Fruit fly (Drosophila melanogaster): ENCODE data around the gene CG3176.

The CG3176 gene

dm6 chrX:523179-523851 is 41.7 kb downstream of the CG3176 start, which contains the start of gene elav (continued):
- TF ChIP-seq CG11456 (GFP tag; IDR thresholded peaks at IDR 0.05), result peak; percentile 98
- peak; percentile 99 for TF ChIP-seq CG4424 (GFP tag; optimal IDR thresholded peaks at IDR 0.05)
- TF ChIP-seq tap (tag; optimal IDR thresholded peaks at IDR 0.05), result peak; percentile 98
- TF ChIP-seq PHDP (tag; optimal IDR thresholded peaks at IDR 0.05), result peak; percentile 99
- TF ChIP-seq CG17612 (GFP tag; IDR thresholded peaks at IDR 0.05), result peak; percentile 95
- TF ChIP-seq mirr (GFP tag; optimal IDR thresholded peaks at IDR 0.05), result peak; percentile 98
- TF ChIP-seq CG15514 (GFP tag; optimal IDR thresholded peaks at IDR 0.05), result peak; percentile 94
- peak; percentile 99 for TF ChIP-seq tin (GFP tag; optimal IDR thresholded peaks at IDR 0.05)
- TF ChIP-seq ase (GFP tag; IDR thresholded peaks at IDR 0.05), result peak; percentile 95
- TF ChIP-seq CoRest (tag; optimal IDR thresholded peaks at IDR 0.05), result peak; percentile 99
- TF ChIP-seq en (GFP tag; optimal IDR thresholded peaks at IDR 0.05), result peak; percentile 88
- peak; percentile 97 for TF ChIP-seq Max (GFP tag; optimal IDR thresholded peaks at IDR 0.05)
- no peak for TF ChIP-seq mld (GFP tag; IDR thresholded peaks at IDR 0.05; ENCODE audit: partially characterized antibody)
- TF ChIP-seq CG5245 (GFP tag; optimal IDR thresholded peaks at IDR 0.05), result peak; percentile 96
- peak; percentile 97 for TF ChIP-seq D19A (tag; optimal IDR thresholded peaks at IDR 0.05)
- TF ChIP-seq al (GFP tag; IDR thresholded peaks at IDR 0.05), result peak; percentile 98
- no peak for TF ChIP-seq lov (optimal IDR thresholded peaks at IDR 0.05)
- TF ChIP-seq lov (GFP tag; IDR thresholded peaks at IDR 0.05), result peak; percentile 95
- TF ChIP-seq ATbp (GFP tag; optimal IDR thresholded peaks at IDR 0.05), result peak; percentile 98
- peak; percentile 100 for TF ChIP-seq CG10543 (GFP tag; optimal IDR thresholded peaks at IDR 0.05)
- peak; percentile 98 for TF ChIP-seq Hr3 (GFP tag; optimal IDR thresholded peaks at IDR 0.05)
- TF ChIP-seq YL-1 (GFP tag; optimal IDR thresholded peaks at IDR 0.05), result peak; percentile 97
- peak; percentile 97 for TF ChIP-seq gro (GFP tag; optimal IDR thresholded peaks at IDR 0.05)
- TF ChIP-seq chm (GFP tag; IDR thresholded peaks at IDR 0.05), result peak; percentile 97
- peak; percentile 98 for TF ChIP-seq E2f1 (GFP tag; IDR thresholded peaks at IDR 0.05)
- peak; percentile 82 for TF ChIP-seq Ets97D (GFP tag; optimal IDR thresholded peaks at IDR 0.05)
- TF ChIP-seq pzg (GFP tag; optimal IDR thresholded peaks at IDR 0.05), result peak; percentile 22
- peak; percentile 91 for TF ChIP-seq NC2α (GFP tag; optimal IDR thresholded peaks at IDR 0.05)
- no peak for TF ChIP-seq Sin3A (optimal IDR thresholded peaks at IDR 0.05)
- peak; percentile 98 for TF ChIP-seq ci (GFP tag; IDR thresholded peaks at IDR 0.05)
- peak; percentile 97 for TF ChIP-seq CG10267 (tag; optimal IDR thresholded peaks at IDR 0.05)
- peak; percentile 98 for TF ChIP-seq Mrtf (GFP tag; IDR thresholded peaks at IDR 0.05)
- peak; percentile 95 for TF ChIP-seq crc (GFP tag; optimal IDR thresholded peaks at IDR 0.05)
- peak; percentile 92 for TF ChIP-seq CG12236 (GFP tag; optimal IDR thresholded peaks at IDR 0.05)
- peak; percentile 97 for TF ChIP-seq bab2 (GFP tag; optimal IDR thresholded peaks at IDR 0.05)
- peak; percentile 99 for TF ChIP-seq CG3281 (GFP tag; optimal IDR thresholded peaks at IDR 0.05)
- peak; percentile 95 for TF ChIP-seq CG4854 (GFP tag; optimal IDR thresholded peaks at IDR 0.05)
- TF ChIP-seq CG15011 (GFP tag; optimal IDR thresholded peaks at IDR 0.05), result peak; percentile 98
- peak; percentile 85 for TF ChIP-seq pb (GFP tag; optimal IDR thresholded peaks at IDR 0.05)
- peak; percentile 85 for TF ChIP-seq HmgD (GFP tag; optimal IDR thresholded peaks at IDR 0.05)
- TF ChIP-seq CG4617 (GFP tag; optimal IDR thresholded peaks at IDR 0.05; ENCODE audit: borderline replicate concordance), result peak; percentile 94
- peak; percentile 77 for TF ChIP-seq bigmax (GFP tag; optimal IDR thresholded peaks at IDR 0.05)
- no peak for TF ChIP-seq D (optimal IDR thresholded peaks at IDR 0.05)
- TF ChIP-seq D (GFP tag; optimal IDR thresholded peaks at IDR 0.05), result peak; percentile 99
- peak; percentile 98 for TF ChIP-seq CG17359 (tag; optimal IDR thresholded peaks at IDR 0.05)
- peak; percentile 98 for TF ChIP-seq CG7372 (GFP tag; IDR thresholded peaks at IDR 0.05)
- TF ChIP-seq p53 (GFP tag; optimal IDR thresholded peaks at IDR 0.05), result peak; percentile 80
- TF ChIP-seq CG15073 (GFP tag; optimal IDR thresholded peaks at IDR 0.05), result peak; percentile 83
- TF ChIP-seq Atf-2 (GFP tag; optimal IDR thresholded peaks at IDR 0.05), result peak; percentile 96
- TF ChIP-seq emc (GFP tag; optimal IDR thresholded peaks at IDR 0.05), result peak; percentile 86
- peak; percentile 84 for TF ChIP-seq grn (GFP tag; optimal IDR thresholded peaks at IDR 0.05)

All from whole organism, embryonic.